Worm (Caenorhabditis elegans): ENCODE measurements around the gene srg-39.

- no peak for TF ChIP-seq sox-4 (tag; optimal IDR thresholded peaks at IDR 0.05)
- TF ChIP-seq ceh-19 (GFP tag; optimal IDR thresholded peaks at IDR 0.05) = no peak
- no peak for TF ChIP-seq tbx-2 (tag; optimal IDR thresholded peaks at IDR 0.05)
- no peak for TF ChIP-seq syd-9 (tag; optimal IDR thresholded peaks at IDR 0.05)
- TF ChIP-seq nhr-11 (tag; optimal IDR thresholded peaks at IDR 0.05) = no peak
- no peak for TF ChIP-seq elt-2 (tag; optimal IDR thresholded peaks at IDR 0.05)
- TF ChIP-seq pag-3 (tag; optimal IDR thresholded peaks at IDR 0.05; ENCODE audit: borderline replicate concordance) = no peak
- TF ChIP-seq ceh-2 (tag; optimal IDR thresholded peaks at IDR 0.05) = no peak
- no peak for TF ChIP-seq ceh-22 (tag; optimal IDR thresholded peaks at IDR 0.05)
- TF ChIP-seq pha-4 (tag; optimal IDR thresholded peaks at IDR 0.05) = no peak
- TF ChIP-seq mec-3 (tag; optimal IDR thresholded peaks at IDR 0.05; ENCODE audit: borderline replicate concordance) = no peak
- no peak for TF ChIP-seq hlh-30 (tag; optimal IDR thresholded peaks at IDR 0.05; ENCODE audit: insufficient read depth)
- no peak for TF ChIP-seq dve-1 (tag; optimal IDR thresholded peaks at IDR 0.05)
- no peak for TF ChIP-seq ceh-14 (tag; optimal IDR thresholded peaks at IDR 0.05)
Observed at ce11 chrV:11133516-11133915, 18.7 kb downstream of the srg-39 start.

Data from whole organism, late embryonic.